Worm (Caenorhabditis elegans) whole organism, L3 larva: ENCODE measurements around the gene srt-48.

Experiments
- daf-12 ChIP-seq: fragments of 150-350 bp; optimal IDR thresholded peaks from 2 replicates; lab custom pipeline; 2014; ENCODE audit warnings: missing biosample characterization, missing genetic modification reagents, missing genetic modification characterization
- mdl-1 ChIP-seq: fragments of 150-350 bp; optimal IDR thresholded peaks from 2 replicates; lab custom pipeline; 2014; ENCODE audit warnings: missing biosample characterization, missing genetic modification characterization
- nfya-1 ChIP-seq: sonication (generic microtip); optimal IDR thresholded peaks from 2 replicates; lab custom pipeline; 2017; ENCODE audit warnings: missing genetic modification characterization, mild to moderate bottlenecking, missing compliant biosample characterization, antibody characterized with exemption, moderate library complexity; ENCODE audit not compliant: insufficient read depth
- nhr-28 ChIP-seq: fragments of 150-350 bp; optimal IDR thresholded peaks from 2 replicates; lab custom pipeline; 2014; ENCODE audit warnings: missing biosample characterization, missing genetic modification characterization
- nhr-43 ChIP-seq: sonication (generic microtip); optimal IDR thresholded peaks from 2 replicates; lab custom pipeline; 2016; ENCODE audit warnings: mild to moderate bottlenecking, missing genetic modification characterization, missing compliant biosample characterization; ENCODE audit not compliant: poor library complexity, severe bottlenecking
- nhr-76 ChIP-seq: fragments of 150-350 bp; sonication (generic microtip); optimal IDR thresholded peaks from 5 replicates; lab custom pipeline; 2014; ENCODE audit warnings: missing biosample characterization, missing genetic modification characterization
- pha-4 ChIP-seq: fragments of 150-350 bp; optimal IDR thresholded peaks from 2 replicates; lab custom pipeline; 2014; ENCODE audit warnings: missing biosample characterization, missing genetic modification reagents, missing genetic modification characterization
- snpc-4 ChIP-seq: fragments of 150-350 bp; optimal IDR thresholded peaks from 2 replicates; lab custom pipeline; 2014; ENCODE audit warnings: missing biosample characterization, missing genetic modification characterization
- ztf-11 ChIP-seq: fragments of 150-350 bp; optimal IDR thresholded peaks from 2 replicates; lab custom pipeline; 2014; ENCODE audit warnings: missing biosample characterization, missing genetic modification characterization

- no peak for TF ChIP-seq nhr-43 (tag; lab: Kevin White, UChicago)
- TF ChIP-seq nfya-1 (tag; lab: Kevin White, UChicago) = peak; percentile 82
- no peak for TF ChIP-seq nhr-76 (tag; lab: Kevin White, UChicago)
- TF ChIP-seq pha-4 (tag; lab: Kevin White, UChicago) = no peak
- TF ChIP-seq nhr-28 (tag; lab: Kevin White, UChicago) = no peak
- TF ChIP-seq snpc-4 (tag; lab: Kevin White, UChicago) = no peak
- TF ChIP-seq ztf-11 (tag; lab: Kevin White, UChicago) = no peak
- TF ChIP-seq daf-12 (tag; lab: Kevin White, UChicago) = no peak
- TF ChIP-seq mdl-1 (tag; lab: Kevin White, UChicago) = no peak
Observed at ce11 chrIV:15027884-15028283, 40.8 kb downstream of the srt-48 start.
